Fruit fly (Drosophila melanogaster) whole organism, embryonic: ENCODE measurements around the gene Cngl.

Experiments
- B-H2 ChIP-seq: fragments of 200-800 bp; sonication (Bioruptor generic); optimal IDR thresholded peaks from 2 replicates; lab custom pipeline; 2018; ENCODE audit warnings: missing biosample characterization, mild to moderate bottlenecking, missing genetic modification characterization
- CG11723 ChIP-seq: fragments of 200-800 bp; sonication (Bioruptor generic); optimal IDR thresholded peaks from 2 replicates; lab custom pipeline; 2017; ENCODE audit warnings: missing biosample characterization, mild to moderate bottlenecking, missing genetic modification characterization
- CG12219 ChIP-seq: fragments of 200-800 bp; sonication (Bioruptor generic); optimal IDR thresholded peaks from 3 replicates; lab custom pipeline; 2018; ENCODE audit warnings: missing biosample characterization, mild to moderate bottlenecking, missing genetic modification characterization
- CG12236 ChIP-seq: fragments of 200-800 bp; sonication (Bioruptor generic); optimal IDR thresholded peaks from 2 replicates; lab custom pipeline; 2016; ENCODE audit warnings: missing biosample characterization, missing genetic modification characterization
- CG14860 ChIP-seq: fragments of 200-800 bp; sonication (Bioruptor generic); IDR thresholded peaks from 3 replicates; pipeline ENCODE4 v1.3.6; 2022; ENCODE audit warnings: missing biosample characterization, missing genetic modification characterization; ENCODE audit not compliant: partially characterized antibody
- CG15073 ChIP-seq: fragments of 200-800 bp; sonication (Bioruptor generic); optimal IDR thresholded peaks from 2 replicates; lab custom pipeline; 2016; ENCODE audit warnings: missing biosample characterization, missing genetic modification characterization
- CG15269 ChIP-seq: fragments of 200-800 bp; sonication (Bioruptor generic); optimal IDR thresholded peaks from 2 replicates; lab custom pipeline; 2018; ENCODE audit warnings: missing biosample characterization, mild to moderate bottlenecking, missing genetic modification characterization, moderate library complexity
- CG15601 ChIP-seq: fragments of 200-800 bp; sonication (Bioruptor generic); optimal IDR thresholded peaks from 3 replicates; lab custom pipeline; 2019; ENCODE audit warnings: missing biosample characterization, mild to moderate bottlenecking, missing genetic modification characterization, moderate library complexity
- CG1602 ChIP-seq: fragments of 200-800 bp; sonication (Bioruptor generic); optimal IDR thresholded peaks from 3 replicates; lab custom pipeline; 2016; ENCODE audit warnings: missing biosample characterization, missing genetic modification characterization
- CG16863 ChIP-seq: fragments of 200-800 bp; sonication (Bioruptor generic); optimal IDR thresholded peaks from 3 replicates; lab custom pipeline; 2016; ENCODE audit warnings: missing biosample characterization, missing genetic modification characterization
- CG1792 ChIP-seq: fragments of 200-800 bp; sonication (Bioruptor generic); optimal IDR thresholded peaks from 2 replicates; lab custom pipeline; 2016; ENCODE audit warnings: missing biosample characterization, missing genetic modification characterization
- CG18262 ChIP-seq: fragments of 200-800 bp; optimal IDR thresholded peaks from 3 replicates; lab custom pipeline; 2019; ENCODE audit warnings: missing biosample characterization, mild to moderate bottlenecking, missing genetic modification characterization, moderate library complexity
- CG2889 ChIP-seq: fragments of 200-800 bp; sonication (Bioruptor generic); IDR thresholded peaks from 3 replicates; pipeline ENCODE4 v1.3.6; 2022; ENCODE audit warnings: missing biosample characterization, missing genetic modification characterization
- CG32532 ChIP-seq: fragments of 200-800 bp; sonication (Bioruptor generic); IDR thresholded peaks from 2 replicates; pipeline ENCODE4 v1.3.6; 2022; ENCODE audit warnings: missing biosample characterization, missing genetic modification characterization
- CG4360 ChIP-seq: fragments of 200-800 bp; sonication (Bioruptor generic); IDR thresholded peaks from 2 replicates; pipeline ENCODE4 v1.3.6; 2022; ENCODE audit warnings: missing biosample characterization, missing genetic modification characterization
- CG5245 ChIP-seq: fragments of 200-800 bp; sonication (Bioruptor generic); optimal IDR thresholded peaks from 3 replicates; lab custom pipeline; 2016; ENCODE audit warnings: missing biosample characterization, missing genetic modification characterization
- CG6765 ChIP-seq: fragments of 200-800 bp; sonication (Bioruptor generic); optimal IDR thresholded peaks from 3 replicates; lab custom pipeline; 2017; ENCODE audit warnings: missing biosample characterization, mild to moderate bottlenecking, missing genetic modification characterization
- CG8944 ChIP-seq: fragments of 200-800 bp; sonication (Bioruptor generic); optimal IDR thresholded peaks from 3 replicates; lab custom pipeline; 2016; ENCODE audit warnings: missing biosample characterization, missing genetic modification characterization
- CG9727 ChIP-seq: fragments of 200-800 bp; sonication (Bioruptor generic); optimal IDR thresholded peaks from 3 replicates; lab custom pipeline; 2017; ENCODE audit warnings: missing biosample characterization, mild to moderate bottlenecking, missing genetic modification characterization
- CG9932 ChIP-seq: fragments of 200-800 bp; sonication (Bioruptor generic); IDR thresholded peaks from 2 replicates; pipeline ENCODE4 v1.3.6; 2022; ENCODE audit warnings: missing biosample characterization, missing genetic modification characterization
- CrebB ChIP-seq: fragments of 200-800 bp; sonication (Bioruptor generic); optimal IDR thresholded peaks from 3 replicates; lab custom pipeline; 2018; ENCODE audit warnings: missing biosample characterization, mild to moderate bottlenecking, missing genetic modification characterization
- GATAe ChIP-seq: fragments of 200-800 bp; sonication (Bioruptor generic); conservative IDR thresholded peaks from 2 replicates; pipeline ENCODE4 v1.3.6; 2022; ENCODE audit warnings: missing biosample characterization, missing genetic modification characterization
- HLH3B ChIP-seq: fragments of 200-800 bp; sonication (Bioruptor generic); IDR thresholded peaks from 2 replicates; pipeline ENCODE4 v1.3.6; 2022; ENCODE audit warnings: missing biosample characterization, missing genetic modification characterization
- HmgZ ChIP-seq: fragments of 200-800 bp; sonication (Bioruptor generic); optimal IDR thresholded peaks from 2 replicates; lab custom pipeline; 2018; ENCODE audit warnings: missing biosample characterization, mild to moderate bottlenecking, missing genetic modification characterization
- Hmr ChIP-seq: fragments of 200-800 bp; sonication (Bioruptor generic); optimal IDR thresholded peaks from 3 replicates; lab custom pipeline; 2017; ENCODE audit warnings: mild to moderate bottlenecking, missing biosample characterization, missing genetic modification reagents, missing genetic modification characterization
- Kr ChIP-seq: fragments of 200-800 bp; sonication (Bioruptor generic); optimal IDR thresholded peaks from 2 replicates; lab custom pipeline; 2017; ENCODE audit warnings: missing biosample characterization, mild to moderate bottlenecking, missing genetic modification characterization
- MBD-R2 ChIP-seq: fragments of 200-800 bp; sonication (Bioruptor generic); IDR thresholded peaks from 2 replicates; pipeline ENCODE4 v1.3.6; 2022; ENCODE audit warnings: missing biosample characterization, missing genetic modification characterization
- Med ChIP-seq: fragments of 200-800 bp; sonication (Bioruptor generic); peaks from one replicate; lab custom pipeline; 2016; ENCODE audit warnings: missing biosample characterization, missing genetic modification characterization, mild to moderate bottlenecking, inconsistent platforms, moderate library complexity
- NC2β ChIP-seq: fragments of 200-800 bp; sonication (Bioruptor generic); optimal IDR thresholded peaks from 2 replicates; lab custom pipeline; 2016; ENCODE audit warnings: missing biosample characterization, missing genetic modification characterization
- Nf-YA ChIP-seq: fragments of 200-800 bp; sonication (Bioruptor generic); IDR thresholded peaks from 2 replicates; pipeline ENCODE4 v1.3.6; 2022; ENCODE audit warnings: missing biosample characterization, missing genetic modification characterization
- Oaz ChIP-seq: fragments of 200-800 bp; sonication (Bioruptor generic); IDR thresholded peaks from 2 replicates; pipeline ENCODE4 v1.3.6; 2022; ENCODE audit warnings: missing biosample characterization, missing genetic modification characterization
- Opbp ChIP-seq: fragments of 200-800 bp; sonication (Bioruptor generic); IDR thresholded peaks from 3 replicates; pipeline ENCODE4 v1.3.6; 2022; ENCODE audit warnings: missing biosample characterization, missing genetic modification characterization; ENCODE audit not compliant: partially characterized antibody
- Rfx ChIP-seq: fragments of 200-800 bp; sonication (Bioruptor generic); IDR thresholded peaks from 2 replicates; pipeline ENCODE4 v1.3.6; 2022; ENCODE audit warnings: missing biosample characterization, missing genetic modification characterization
- Stat92E ChIP-seq, 3 experiments: fragments of >200 bp in 2 of 3; fragments of 200-800 bp in 1 of 3; sonication (Bioruptor generic) in 1 of 3; optimal IDR thresholded peaks; 2 replicates each; lab custom pipeline; 2017 to 2019; ENCODE audit warnings: missing biosample characterization in 3 of 3, missing genetic modification characterization in 3 of 3, mild to moderate bottlenecking in 1 of 3, moderate library complexity in 1 of 3
- Xbp1 ChIP-seq: fragments of 200-800 bp; sonication (Bioruptor generic); optimal IDR thresholded peaks from 3 replicates; lab custom pipeline; 2016; ENCODE audit warnings: missing biosample characterization, mild to moderate bottlenecking, missing genetic modification characterization
- chinmo ChIP-seq: fragments of 200-800 bp; sonication (Bioruptor generic); IDR thresholded peaks from 4 replicates; pipeline ENCODE4 v1.3.6; 2022; ENCODE audit warnings: missing biosample characterization, missing genetic modification characterization; ENCODE audit not compliant: partially characterized antibody
- chn ChIP-seq: fragments of 200-800 bp; sonication (Bioruptor generic); optimal IDR thresholded peaks from 2 replicates; lab custom pipeline; 2016; ENCODE audit warnings: missing biosample characterization, missing genetic modification characterization
- ci ChIP-seq: fragments of 200-800 bp; sonication (Bioruptor generic); IDR thresholded peaks from 3 replicates; pipeline ENCODE4 v1.3.6; 2022; ENCODE audit warnings: missing biosample characterization, missing genetic modification characterization
- eve ChIP-seq, 2 experiments: fragments of >200 bp; optimal IDR thresholded peaks; 2 replicates each; lab custom pipeline; 2017; ENCODE audit warnings: missing biosample characterization in 2 of 2, missing genetic modification characterization in 2 of 2
- gce ChIP-seq: fragments of 200-800 bp; sonication (Bioruptor generic); IDR thresholded peaks from 3 replicates; pipeline ENCODE4 v1.3.6; 2022; ENCODE audit warnings: missing biosample characterization, missing genetic modification characterization
- hbn ChIP-seq: fragments of 200-800 bp; sonication (Bioruptor generic); IDR thresholded peaks from 2 replicates; pipeline ENCODE4 v1.3.6; 2022; ENCODE audit warnings: missing biosample characterization, missing genetic modification characterization; ENCODE audit not compliant: partially characterized antibody
- lab ChIP-seq: fragments of 200-800 bp; sonication (Bioruptor generic); optimal IDR thresholded peaks from 3 replicates; lab custom pipeline; 2017; ENCODE audit warnings: missing biosample characterization, missing genetic modification characterization, mild to moderate bottlenecking, moderate library complexity, missing genetic modification reagents
- mld ChIP-seq: fragments of 200-800 bp; sonication (Bioruptor generic); IDR thresholded peaks from 3 replicates; pipeline ENCODE4 v1.3.6; 2022; ENCODE audit warnings: missing biosample characterization, missing genetic modification characterization; ENCODE audit not compliant: partially characterized antibody
- otp ChIP-seq: fragments of 200-800 bp; sonication (Bioruptor generic); IDR thresholded peaks from 3 replicates; pipeline ENCODE4, ENCODE4 v1.3.6; 2022; ENCODE audit warnings: missing biosample characterization, missing genetic modification characterization
- pan ChIP-seq, 4 experiments: fragments of >200 bp in 3 of 4; fragments of 200-800 bp in 1 of 4; sonication (Bioruptor generic) in 1 of 4; optimal IDR thresholded peaks in 3 of 4; IDR thresholded peaks in 1 of 4; 2 replicates each; pipeline versions ENCODE4 v1.3.6 to Lab custom; 2017 to 2022; ENCODE audit warnings: missing biosample characterization in 2 of 4, missing genetic modification characterization in 2 of 4, mixed read lengths in 1 of 4
- schlank ChIP-seq: fragments of 200-800 bp; sonication (Bioruptor generic); optimal IDR thresholded peaks from 2 replicates; lab custom pipeline; 2018; ENCODE audit warnings: missing biosample characterization, mild to moderate bottlenecking, missing genetic modification characterization
- sim ChIP-seq: fragments of 200-800 bp; sonication (Bioruptor generic); IDR thresholded peaks from 2 replicates; pipeline ENCODE4 v1.3.6; 2022; ENCODE audit warnings: missing biosample characterization, missing genetic modification characterization
- sqz ChIP-seq: fragments of 200-800 bp; sonication (Bioruptor generic); optimal IDR thresholded peaks from 3 replicates; lab custom pipeline; 2018; ENCODE audit warnings: missing biosample characterization, mild to moderate bottlenecking, missing genetic modification characterization
- tio ChIP-seq: fragments of 200-800 bp; sonication (Bioruptor generic); optimal IDR thresholded peaks from 2 replicates; lab custom pipeline; 2017; ENCODE audit warnings: missing biosample characterization, missing genetic modification characterization, inconsistent platforms
- toy ChIP-seq: fragments of 200-800 bp; sonication (Bioruptor generic); IDR thresholded peaks from 2 replicates; pipeline ENCODE4 v1.3.6; 2022; ENCODE audit warnings: missing biosample characterization, missing genetic modification characterization

Gene Cngl

DNA sequence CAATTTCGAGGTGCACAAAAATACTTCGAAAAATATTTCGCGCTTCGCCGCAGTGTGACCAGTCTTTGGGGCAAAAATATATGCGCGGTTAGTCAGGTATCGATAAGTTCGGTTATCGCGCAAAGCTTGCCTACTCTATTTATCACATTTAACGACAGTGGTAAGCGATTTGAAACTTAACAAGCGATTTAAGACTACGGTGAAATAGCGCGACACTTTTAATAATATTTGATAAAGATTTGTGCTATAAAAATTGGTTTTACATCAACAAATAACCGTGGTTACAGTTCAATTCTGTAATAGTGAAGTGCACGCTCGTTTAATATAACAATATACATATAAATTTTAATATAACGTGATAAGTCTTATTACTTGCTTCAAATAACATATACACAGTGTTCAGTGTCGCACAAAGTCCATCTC, 34.3 kb upstream of the Cngl start, which contains the start of gene mh (continued):
- no peak for TF ChIP-seq CG12219 (GFP tag; lab: Kevin White, UChicago)
- no peak for TF ChIP-seq gce
- no peak for TF ChIP-seq CG11723
- TF ChIP-seq CG12236 (GFP tag; lab: Kevin White, UChicago), result no peak
- TF ChIP-seq NC2β, result no peak
- no peak for TF ChIP-seq Oaz (GFP tag; lab: Robert Waterston, UW)
- no peak for TF ChIP-seq chn (GFP tag; lab: Kevin White, UChicago)
- TF ChIP-seq CG15601, result no peak
- TF ChIP-seq CG1602 (GFP tag; lab: Kevin White, UChicago), result no peak
- no peak for TF ChIP-seq CrebB (tag; lab: Kevin White, UChicago)
- no peak for TF ChIP-seq CG15269 (tag; lab: Kevin White, UChicago)
- TF ChIP-seq CG1792, result no peak
- no peak for TF ChIP-seq eve (GFP tag; optimal IDR thresholded peaks at IDR 0.05; lab: Kevin White, UChicago)
- TF ChIP-seq CG2889 (GFP tag; lab: Robert Waterston, UW), result no peak
- peak; percentile 46; the same call in 1 of the 3 replicates for TF ChIP-seq mld (GFP tag; lab: Robert Waterston, UW)
- TF ChIP-seq CG16863 (GFP tag; lab: Kevin White, UChicago), result no peak
- peak; percentile 46 for TF ChIP-seq CG9727 (GFP tag; lab: Kevin White, UChicago)
- TF ChIP-seq hbn, result peak; percentile 21; the same call in 1 of the 2 replicates
- TF ChIP-seq CG15073, result no peak
- TF ChIP-seq schlank (tag; lab: Kevin White, UChicago), result no peak
- TF ChIP-seq Hmr (GFP tag; lab: Kevin White, UChicago), result no peak
- TF ChIP-seq otp, result no peak
- peak; percentile 16 for TF ChIP-seq CG5245 (GFP tag; lab: Kevin White, UChicago)
- no peak for TF ChIP-seq lab
- no peak for TF ChIP-seq pan (optimal IDR thresholded peaks at IDR 0.05; lab: Kevin White, UChicago)
- TF ChIP-seq pan (GFP tag; optimal IDR thresholded peaks at IDR 0.05 in 1 of 2, IDR thresholded peaks at IDR 0.05 in 1 of 2), result no peak
- TF ChIP-seq chinmo (GFP tag; lab: Robert Waterston, UW), result 0 out of 4 replicates have a peak, but pooled peaks have one; percentile 62
- TF ChIP-seq CG8944 (GFP tag; lab: Kevin White, UChicago), result no peak
- TF ChIP-seq Opbp (GFP tag; lab: Robert Waterston, UW), result peak; percentile 78
- peak; percentile 45; the same call in 1 of the 2 replicates for TF ChIP-seq CG9932
- TF ChIP-seq CG32532, result no peak
- peak; percentile 42 for TF ChIP-seq Xbp1
- no peak for TF ChIP-seq HmgZ (tag; lab: Kevin White, UChicago)
- TF ChIP-seq Kr (GFP tag; lab: Kevin White, UChicago), result no peak
- no peak for TF ChIP-seq CG6765 (GFP tag; lab: Kevin White, UChicago)
- no peak for TF ChIP-seq CG4360 (GFP tag; lab: Robert Waterston, UW)
- peak; percentile 50; the same call in 1 of the 3 replicates for TF ChIP-seq CG14860 (GFP tag; lab: Robert Waterston, UW)
- TF ChIP-seq Stat92E (GFP tag; optimal IDR thresholded peaks at IDR 0.05; lab: Kevin White, UChicago), result peak in 1 of 3 experiments; percentile 2
- TF ChIP-seq Med, result peak; percentile 69
- no peak for TF ChIP-seq HLH3B (GFP tag; lab: Robert Waterston, UW)
- peak; percentile 66 for TF ChIP-seq MBD-R2 (GFP tag; lab: Robert Waterston, UW)
- no peak for TF ChIP-seq B-H2 (GFP tag; lab: Kevin White, UChicago)
- TF ChIP-seq CG18262 (tag; lab: Kevin White, UChicago), result no peak
- TF ChIP-seq ci, result no peak
- TF ChIP-seq GATAe, result no peak
- TF ChIP-seq sim (GFP tag; lab: Robert Waterston, UW), result no peak
- peak; percentile 37; the same call in 1 of the 2 replicates for TF ChIP-seq Rfx (GFP tag; lab: Robert Waterston, UW)
- TF ChIP-seq sqz (GFP tag; lab: Kevin White, UChicago), result no peak
- TF ChIP-seq toy, result no peak
- no peak for TF ChIP-seq tio (GFP tag; lab: Kevin White, UChicago)
- TF ChIP-seq Nf-YA (GFP tag; lab: Robert Waterston, UW), result no peak
